Fruit fly (Drosophila melanogaster) whole organism, embryonic: ENCODE measurements around the gene Mal-B1.

ENCODE experiments used
- Adf1 ChIP-seq: fragments of 200-800 bp; sonication (Bioruptor generic); IDR thresholded peaks from 2 replicates; pipeline ENCODE4 v1.3.6; 2022; ENCODE audit warnings: missing biosample characterization, missing genetic modification characterization
- Atf6 ChIP-seq: fragments of 200-800 bp; sonication (Bioruptor generic); IDR thresholded peaks from 2 replicates; pipeline ENCODE4 v1.3.6; 2022; ENCODE audit warnings: missing biosample characterization, missing genetic modification characterization
- CG12942 ChIP-seq: fragments of 200-800 bp; sonication (Bioruptor generic); optimal IDR thresholded peaks from 3 replicates; lab custom pipeline; 2016; ENCODE audit warnings: missing biosample characterization, missing genetic modification characterization
- CG13894 ChIP-seq: fragments of 200-800 bp; sonication (Bioruptor generic); optimal IDR thresholded peaks from 3 replicates; lab custom pipeline; 2018; ENCODE audit warnings: missing biosample characterization, mild to moderate bottlenecking, missing genetic modification characterization, moderate library complexity
- CG15601 ChIP-seq: fragments of 200-800 bp; sonication (Bioruptor generic); optimal IDR thresholded peaks from 3 replicates; lab custom pipeline; 2019; ENCODE audit warnings: missing biosample characterization, mild to moderate bottlenecking, missing genetic modification characterization, moderate library complexity
- CG17361 ChIP-seq: fragments of 200-800 bp; sonication (Bioruptor generic); IDR thresholded peaks from 3 replicates; pipeline ENCODE4 v1.3.6; 2022; ENCODE audit warnings: missing biosample characterization, missing genetic modification characterization
- CG17385 ChIP-seq: fragments of 200-800 bp; sonication (Bioruptor generic); optimal IDR thresholded peaks from 3 replicates; lab custom pipeline; 2018; ENCODE audit warnings: missing biosample characterization, mild to moderate bottlenecking, missing genetic modification characterization
- CG18599 ChIP-seq: fragments of 200-800 bp; sonication (Bioruptor generic); optimal IDR thresholded peaks from 3 replicates; lab custom pipeline; 2017; ENCODE audit warnings: missing biosample characterization, missing genetic modification characterization, mild to moderate bottlenecking, moderate library complexity, missing genetic modification reagents
- CG18619 ChIP-seq: fragments of 200-800 bp; sonication (Bioruptor generic); optimal IDR thresholded peaks from 3 replicates; lab custom pipeline; 2017; ENCODE audit warnings: missing biosample characterization, mild to moderate bottlenecking, missing genetic modification characterization
- CG31365 ChIP-seq: fragments of 200-800 bp; sonication (Bioruptor generic); optimal IDR thresholded peaks from 2 replicates; lab custom pipeline; 2018; ENCODE audit warnings: missing biosample characterization, mild to moderate bottlenecking, missing genetic modification characterization
- CG31388 ChIP-seq: fragments of 200-800 bp; sonication (Bioruptor generic); optimal IDR thresholded peaks from 2 replicates; lab custom pipeline; 2016; ENCODE audit warnings: missing biosample characterization, missing genetic modification characterization
- CG32532 ChIP-seq: fragments of 200-800 bp; sonication (Bioruptor generic); IDR thresholded peaks from 2 replicates; pipeline ENCODE4 v1.3.6; 2022; ENCODE audit warnings: missing biosample characterization, missing genetic modification characterization
- CG34224 ChIP-seq: fragments of 200-800 bp; sonication (Bioruptor generic); IDR thresholded peaks from 3 replicates; pipeline ENCODE4 v1.3.6; 2022; ENCODE audit warnings: missing biosample characterization, missing genetic modification characterization; ENCODE audit not compliant: partially characterized antibody
- CG5180 ChIP-seq: fragments of 200-800 bp; sonication (Bioruptor generic); optimal IDR thresholded peaks from 3 replicates; lab custom pipeline; 2017; ENCODE audit warnings: missing biosample characterization, missing genetic modification characterization, mild to moderate bottlenecking, moderate library complexity, missing genetic modification reagents
- CG5245 ChIP-seq: fragments of 200-800 bp; sonication (Bioruptor generic); optimal IDR thresholded peaks from 3 replicates; lab custom pipeline; 2016; ENCODE audit warnings: missing biosample characterization, missing genetic modification characterization
- CG6813 ChIP-seq: fragments of 200-800 bp; sonication (Bioruptor generic); optimal IDR thresholded peaks from 2 replicates; lab custom pipeline; 2017; ENCODE audit warnings: missing biosample characterization, missing genetic modification characterization, mild to moderate bottlenecking, moderate library complexity, missing genetic modification reagents
- CG8359 ChIP-seq: fragments of 200-800 bp; sonication (Bioruptor generic); optimal IDR thresholded peaks from 2 replicates; lab custom pipeline; 2017; ENCODE audit warnings: missing biosample characterization, mild to moderate bottlenecking, missing genetic modification characterization, borderline replicate concordance
- Dll ChIP-seq: fragments of 200-800 bp; sonication (Bioruptor generic); IDR thresholded peaks from 4 replicates; pipeline ENCODE4 v1.3.6; 2022; ENCODE audit warnings: missing biosample characterization, missing genetic modification characterization; ENCODE audit not compliant: partially characterized antibody
- Gsc ChIP-seq: fragments of 200-800 bp; sonication (Bioruptor generic); IDR thresholded peaks from 2 replicates; pipeline ENCODE4 v1.3.6; 2022; ENCODE audit warnings: missing biosample characterization, missing genetic modification characterization
- HHEX ChIP-seq: fragments of 200-800 bp; sonication (Bioruptor generic); optimal IDR thresholded peaks from 3 replicates; lab custom pipeline; 2017; ENCODE audit warnings: missing biosample characterization, mild to moderate bottlenecking, missing genetic modification characterization, missing genetic modification reagents
- Hr3 ChIP-seq: fragments of 200-800 bp; sonication (Bioruptor generic); optimal IDR thresholded peaks from 3 replicates; lab custom pipeline; 2016; ENCODE audit warnings: missing biosample characterization, missing genetic modification characterization
- Kr ChIP-seq: fragments of 200-800 bp; sonication (Bioruptor generic); optimal IDR thresholded peaks from 2 replicates; lab custom pipeline; 2017; ENCODE audit warnings: missing biosample characterization, mild to moderate bottlenecking, missing genetic modification characterization
- NFAT ChIP-seq: fragments of 200-800 bp; sonication (Bioruptor generic); IDR thresholded peaks from 2 replicates; pipeline ENCODE4 v1.3.6; 2022; ENCODE audit warnings: missing biosample characterization, missing genetic modification characterization
- Nf-YC ChIP-seq: fragments of 200-800 bp; optimal IDR thresholded peaks from 3 replicates; lab custom pipeline; 2019; ENCODE audit warnings: missing biosample characterization, mild to moderate bottlenecking, missing genetic modification characterization, moderate library complexity
- Ravus ChIP-seq: fragments of 200-800 bp; sonication (Bioruptor generic); IDR thresholded peaks from 2 replicates; pipeline ENCODE4 v1.3.6; 2022; ENCODE audit warnings: missing biosample characterization, missing genetic modification characterization
- Rfx ChIP-seq: fragments of 200-800 bp; sonication (Bioruptor generic); IDR thresholded peaks from 2 replicates; pipeline ENCODE4 v1.3.6; 2022; ENCODE audit warnings: missing biosample characterization, missing genetic modification characterization
- Scr ChIP-seq: fragments of 200-800 bp; sonication (Bioruptor generic); IDR thresholded peaks from 2 replicates; pipeline ENCODE4 v1.3.6; 2022; ENCODE audit warnings: missing biosample characterization, missing genetic modification characterization; ENCODE audit not compliant: partially characterized antibody
- Stat92E ChIP-seq, 3 experiments: fragments of >200 bp in 2 of 3; fragments of 200-800 bp in 1 of 3; sonication (Bioruptor generic) in 1 of 3; optimal IDR thresholded peaks; 2 replicates each; lab custom pipeline; 2017 to 2019; ENCODE audit warnings: missing biosample characterization in 3 of 3, missing genetic modification characterization in 3 of 3, mild to moderate bottlenecking in 1 of 3, moderate library complexity in 1 of 3
- abd-A ChIP-seq: fragments of 200-800 bp; sonication (Bioruptor generic); optimal IDR thresholded peaks from 3 replicates; lab custom pipeline; 2019; ENCODE audit warnings: missing biosample characterization, mild to moderate bottlenecking, missing genetic modification characterization, moderate library complexity
- al ChIP-seq: fragments of 200-800 bp; sonication (Bioruptor generic); IDR thresholded peaks from 2 replicates; pipeline ENCODE4 v1.3.6; 2022; ENCODE audit warnings: missing biosample characterization, missing genetic modification characterization
- bsh ChIP-seq, 2 experiments: fragments of 200-800 bp; sonication (Bioruptor generic); optimal IDR thresholded peaks; 2 replicates each; lab custom pipeline; 2017 to 2018; ENCODE audit warnings: mild to moderate bottlenecking in 2 of 2, missing biosample characterization in 2 of 2, missing genetic modification characterization in 2 of 2, moderate library complexity in 1 of 2
- cg ChIP-seq: fragments of 200-800 bp; sonication (Bioruptor generic); optimal IDR thresholded peaks from 3 replicates; lab custom pipeline; 2019; ENCODE audit warnings: missing biosample characterization, mild to moderate bottlenecking, missing genetic modification characterization, moderate library complexity
- chn ChIP-seq: fragments of 200-800 bp; sonication (Bioruptor generic); optimal IDR thresholded peaks from 2 replicates; lab custom pipeline; 2016; ENCODE audit warnings: missing biosample characterization, missing genetic modification characterization
- crol ChIP-seq: fragments of 200-800 bp; sonication (Bioruptor generic); IDR thresholded peaks from 2 replicates; pipeline ENCODE4 v1.3.6; 2022; ENCODE audit warnings: missing biosample characterization, missing genetic modification characterization
- fu2 ChIP-seq: fragments of 200-800 bp; sonication (Bioruptor generic); optimal IDR thresholded peaks from 2 replicates; lab custom pipeline; 2016; ENCODE audit warnings: missing biosample characterization, missing genetic modification characterization
- lbe ChIP-seq: fragments of 200-800 bp; sonication (Bioruptor generic); optimal IDR thresholded peaks from 2 replicates; lab custom pipeline; 2016; ENCODE audit warnings: missing biosample characterization, mild to moderate bottlenecking, missing genetic modification characterization
- maf-S ChIP-seq: fragments of 200-800 bp; sonication (Bioruptor generic); optimal IDR thresholded peaks from 2 replicates; lab custom pipeline; 2016; ENCODE audit warnings: missing biosample characterization, missing genetic modification characterization
- oc ChIP-seq: fragments of 200-800 bp; sonication (Bioruptor generic); optimal IDR thresholded peaks from 2 replicates; lab custom pipeline; 2018; ENCODE audit warnings: missing biosample characterization, mild to moderate bottlenecking, missing genetic modification characterization, moderate library complexity
- odd ChIP-seq: fragments of 200-800 bp; sonication (Bioruptor generic); optimal IDR thresholded peaks from 2 replicates; lab custom pipeline; 2017; ENCODE audit warnings: missing biosample characterization, mild to moderate bottlenecking, missing genetic modification characterization
- ro ChIP-seq: fragments of 200-800 bp; sonication (Bioruptor generic); IDR thresholded peaks from 2 replicates; pipeline ENCODE4 v1.3.6; 2022; ENCODE audit warnings: missing biosample characterization, missing genetic modification characterization
- sd ChIP-seq: fragments of 200-800 bp; sonication (Bioruptor generic); optimal IDR thresholded peaks from 3 replicates; lab custom pipeline; 2018; ENCODE audit warnings: missing biosample characterization, mild to moderate bottlenecking, missing genetic modification characterization, moderate library complexity
- sug ChIP-seq: fragments of 200-800 bp; optimal IDR thresholded peaks from 2 replicates; lab custom pipeline; 2019; ENCODE audit warnings: missing biosample characterization, mild to moderate bottlenecking, missing genetic modification characterization, moderate library complexity
- toy ChIP-seq: fragments of 200-800 bp; sonication (Bioruptor generic); IDR thresholded peaks from 2 replicates; pipeline ENCODE4 v1.3.6; 2022; ENCODE audit warnings: missing biosample characterization, missing genetic modification characterization
- trem ChIP-seq: fragments of 200-800 bp; optimal IDR thresholded peaks from 3 replicates; lab custom pipeline; 2019; ENCODE audit warnings: missing biosample characterization, mild to moderate bottlenecking, missing genetic modification characterization, moderate library complexity
- tup ChIP-seq: fragments of 200-800 bp; sonication (Bioruptor generic); optimal IDR thresholded peaks from 2 replicates; lab custom pipeline; 2016; ENCODE audit warnings: missing biosample characterization, mild to moderate bottlenecking, missing genetic modification characterization, moderate library complexity
- vnd ChIP-seq: fragments of 200-800 bp; sonication (Bioruptor generic); IDR thresholded peaks from 3 replicates; pipeline ENCODE4 v1.3.6; 2022; ENCODE audit warnings: missing biosample characterization, missing genetic modification characterization; ENCODE audit not compliant: partially characterized antibody
- wdn ChIP-seq: fragments of 200-800 bp; sonication (Bioruptor generic); IDR thresholded peaks from 2 replicates; pipeline ENCODE4 v1.3.6; 2022; ENCODE audit warnings: missing biosample characterization, missing genetic modification characterization

Mal-B1 gene

DNA sequence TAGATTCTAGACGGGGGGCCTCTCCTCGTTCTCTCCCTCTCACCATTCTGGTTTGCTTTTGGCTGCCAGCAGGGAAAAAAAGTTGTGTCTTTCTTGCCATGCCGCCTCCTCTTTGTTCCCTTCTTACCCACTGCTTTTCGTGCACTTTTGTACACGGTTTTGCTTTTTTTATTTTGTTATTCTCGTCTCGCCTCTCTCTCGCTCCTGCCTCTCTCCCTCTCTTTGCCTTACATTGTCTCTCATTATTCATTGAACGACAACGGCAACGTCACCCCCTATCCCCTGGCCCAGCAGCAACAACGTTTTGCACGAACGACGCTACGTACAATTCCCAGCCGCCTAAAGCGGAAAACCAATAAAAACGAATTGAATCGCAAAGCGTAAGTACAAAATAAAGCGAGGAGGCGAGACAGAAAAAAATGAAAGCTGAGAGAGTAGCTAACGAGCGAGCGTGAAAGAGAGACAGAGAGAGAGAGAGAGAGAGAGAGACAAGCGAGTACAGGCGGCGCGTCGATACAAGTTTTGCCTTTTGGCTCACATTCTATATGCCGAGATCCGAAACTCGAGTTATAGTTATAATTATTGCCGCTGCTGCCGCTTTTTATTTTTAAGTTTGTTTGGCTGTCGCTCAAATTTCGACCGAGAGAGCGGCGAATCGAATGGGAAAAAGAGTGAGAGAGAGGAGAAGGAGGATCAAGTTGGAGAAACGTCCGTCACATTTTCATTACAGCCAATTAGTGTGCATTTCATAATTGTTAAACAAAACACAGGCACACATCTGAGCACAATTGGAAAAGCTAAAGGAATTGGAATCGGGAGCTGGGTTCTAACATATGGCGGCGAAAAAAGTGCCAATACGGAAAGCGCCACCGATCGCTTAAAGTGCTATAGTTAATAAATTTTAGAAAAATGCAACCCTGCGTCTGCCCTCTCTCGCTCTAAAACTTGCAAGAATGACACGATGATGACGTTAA lies 40.0 kb upstream of the Mal-B1 start (continued):
- TF ChIP-seq CG18619 (GFP tag; lab: Kevin White, UChicago), result no peak
- TF ChIP-seq CG34224 (GFP tag; lab: Robert Waterston, UW), result peak; percentile 45; the same call in 2 of the 3 replicates
- TF ChIP-seq Rfx (GFP tag; lab: Robert Waterston, UW), result no peak
- TF ChIP-seq Dll (GFP tag; lab: Robert Waterston, UW), result peak; percentile 42; the same call in 1 of the 4 replicates
- TF ChIP-seq NFAT (GFP tag; lab: Robert Waterston, UW), result peak; percentile 48; the same call in 1 of the 2 replicates
- no peak for TF ChIP-seq CG31365 (tag; lab: Kevin White, UChicago)
- TF ChIP-seq al, result no peak
- peak in 1 of 3 experiments; percentile 28 for TF ChIP-seq Stat92E (GFP tag; optimal IDR thresholded peaks at IDR 0.05; lab: Kevin White, UChicago)
- no peak for TF ChIP-seq toy (GFP tag; lab: Robert Waterston, UW)
- TF ChIP-seq CG5180 (GFP tag; lab: Kevin White, UChicago), result no peak
- no peak for TF ChIP-seq CG12942 (GFP tag; lab: Kevin White, UChicago)
- no peak for TF ChIP-seq oc
- no peak for TF ChIP-seq trem (tag; lab: Kevin White, UChicago)
- TF ChIP-seq sd (tag; lab: Kevin White, UChicago), result peak; percentile 65
- TF ChIP-seq CG32532, result peak; percentile 17; the same call in 1 of the 2 replicates
- TF ChIP-seq abd-A (tag; lab: Kevin White, UChicago), result peak; percentile 99
- TF ChIP-seq Hr3 (GFP tag; lab: Kevin White, UChicago), result no peak
- TF ChIP-seq lbe (GFP tag; lab: Kevin White, UChicago), result peak; percentile 56
- no peak for TF ChIP-seq maf-S (GFP tag; lab: Kevin White, UChicago)
- TF ChIP-seq ro, result no peak
- TF ChIP-seq Kr, result no peak
- TF ChIP-seq chn, result peak; percentile 22
- TF ChIP-seq fu2 (GFP tag; lab: Kevin White, UChicago), result no peak
- 0 out of 2 replicates have a peak, but pooled peaks have one; percentile 8 for TF ChIP-seq wdn (GFP tag; lab: Robert Waterston, UW)
- no peak for TF ChIP-seq CG8359 (GFP tag; lab: Kevin White, UChicago)
- no peak for TF ChIP-seq CG5245 (GFP tag; lab: Kevin White, UChicago)
- TF ChIP-seq CG18599, result peak; percentile 21
- no peak for TF ChIP-seq tup (GFP tag; lab: Kevin White, UChicago)
- TF ChIP-seq HHEX (GFP tag; lab: Kevin White, UChicago), result no peak
- peak; percentile 17 for TF ChIP-seq Scr (GFP tag; lab: Robert Waterston, UW)
- TF ChIP-seq CG6813 (GFP tag; lab: Kevin White, UChicago), result peak; percentile 16
- 0 out of 2 replicates have a peak, but pooled peaks have one; percentile 12 for TF ChIP-seq Atf6
- TF ChIP-seq Ravus (GFP tag; lab: Robert Waterston, UW), result no peak
- no peak for TF ChIP-seq cg (GFP tag; lab: Kevin White, UChicago)
- peak; percentile 68 for TF ChIP-seq CG13894 (tag; lab: Kevin White, UChicago)
- TF ChIP-seq CG17361, result no peak
- TF ChIP-seq CG15601 (tag; lab: Kevin White, UChicago), result peak; percentile 40
- peak in 1 of 2 experiments; percentile 82 for TF ChIP-seq bsh (GFP tag; optimal IDR thresholded peaks at IDR 0.05; lab: Kevin White, UChicago)
- TF ChIP-seq vnd (GFP tag; lab: Robert Waterston, UW), result no peak
- no peak for TF ChIP-seq CG31388
- TF ChIP-seq crol (GFP tag; lab: Robert Waterston, UW), result peak; percentile 100
- peak; percentile 22 for TF ChIP-seq odd (GFP tag; lab: Kevin White, UChicago)
- peak; percentile 81 for TF ChIP-seq Adf1
- TF ChIP-seq Nf-YC, result peak; percentile 87
- TF ChIP-seq sug (tag; lab: Kevin White, UChicago), result peak; percentile 87
- no peak for TF ChIP-seq Gsc (GFP tag; lab: Robert Waterston, UW)
- TF ChIP-seq CG17385 (GFP tag; lab: Kevin White, UChicago), result peak; percentile 35
